Fruit fly (Drosophila melanogaster) ovary, adult (tissue): ENCODE measurements around the gene CG14441.

Experiments
- CG17801 ChIP-seq: fragments of 200-800 bp; optimal IDR thresholded peaks from 2 replicates; lab custom pipeline; 2019; ENCODE audit warnings: missing biosample characterization, mild to moderate bottlenecking, missing genetic modification characterization, moderate library complexity; ENCODE audit not compliant: partially characterized antibody

Gene CG14441

dm6 chrX:6699255-6699885 is at the start of gene CG14441:
CG14441 (plus strand) TSS chrX:6699508.
- peak; percentile 87 for TF ChIP-seq CG17801 (GFP tag; lab: Kevin White, UChicago)

dm6 chrX:6654198-6654831 is 45.0 kb upstream of the CG14441 start, which contains the start of the genes CG3226 and Cdc7:
CG3226 (minus strand) TSS chrX:6654248.
Cdc7 (plus strand) TSS chrX:6654541.
- peak; percentile 78 for TF ChIP-seq CG17801 (GFP tag; lab: Kevin White, UChicago)

dm6 chrX:6656023-6656594 is 43.2 kb upstream of the CG14441 start:
- peak; percentile 93 for TF ChIP-seq CG17801 (GFP tag; lab: Kevin White, UChicago)

dm6 chrX:6656626-6657558 is 42.4 kb upstream of the CG14441 start:
- peak; percentile 78 for TF ChIP-seq CG17801 (GFP tag; lab: Kevin White, UChicago)

dm6 chrX:6659919-6660318 is 39.4 kb upstream of the CG14441 start:
- no peak for TF ChIP-seq CG17801 (GFP tag; lab: Kevin White, UChicago)

- TF ChIP-seq CG17801 (GFP tag; lab: Kevin White, UChicago): no peak
Measured at dm6 chrX:6661392-6661837, 37.9 kb upstream of the CG14441 start, which contains the start of the genes CG3224 and Ctr1A. CG3224 (minus strand) TSS chrX:6661462. Ctr1A (plus strand) TSS chrX:6661647.

dm6 chrX:6661880-6662279 is 37.4 kb upstream of the CG14441 start:
- TF ChIP-seq CG17801 (GFP tag; lab: Kevin White, UChicago): no peak

dm6 chrX:6662378-6662777 is 36.9 kb upstream of the CG14441 start:
- TF ChIP-seq CG17801 (GFP tag; lab: Kevin White, UChicago): no peak

- TF ChIP-seq CG17801 (GFP tag; lab: Kevin White, UChicago): no peak
Measured at dm6 chrX:6662876-6663551, 36.3 kb upstream of the CG14441 start.

dm6 chrX:6663976-6664375 is 35.3 kb upstream of the CG14441 start:
- no peak for TF ChIP-seq CG17801 (GFP tag; lab: Kevin White, UChicago)

- TF ChIP-seq CG17801 (GFP tag; lab: Kevin White, UChicago): no peak
Measured at dm6 chrX:6673637-6674487, 25.4 kb upstream of the CG14441 start, which contains the start of the genes CG3198 and Mcm6. CG3198 (minus strand) TSS chrX:6673973. Mcm6 (plus strand) TSS chrX:6674387.

- TF ChIP-seq CG17801 (GFP tag; lab: Kevin White, UChicago): peak; percentile 58
Measured at dm6 chrX:6677826-6678489, 21.4 kb upstream of the CG14441 start, which contains the start of gene Fum1. Fum1 (plus strand) TSS chrX:6678424.
